Fruit fly (Drosophila melanogaster) whole organism, prepupa: ENCODE results near the gene JMJD6.

Experiments used
- Blimp-1 ChIP-seq: fragments of 200-800 bp; sonication (Bioruptor generic); optimal IDR thresholded peaks from 3 replicates; lab custom pipeline; 2017; ENCODE audit warnings: missing biosample characterization, missing genetic modification characterization, mild to moderate bottlenecking, moderate library complexity, missing genetic modification reagents
- CG10631 ChIP-seq: fragments of 200-800 bp; sonication (Bioruptor generic); optimal IDR thresholded peaks from 2 replicates; lab custom pipeline; 2016; ENCODE audit warnings: missing biosample characterization, missing genetic modification characterization
- CG10669 ChIP-seq: fragments of 200-800 bp; sonication (Bioruptor generic); optimal IDR thresholded peaks from 3 replicates; lab custom pipeline; 2018; ENCODE audit warnings: missing biosample characterization, mild to moderate bottlenecking, missing genetic modification characterization, moderate library complexity
- CG11294 ChIP-seq: fragments of 200-800 bp; sonication (Bioruptor generic); IDR thresholded peaks from 2 replicates; pipeline ENCODE4 v1.3.6; 2022; ENCODE audit warnings: missing biosample characterization, missing genetic modification characterization
- CG11902 ChIP-seq: fragments of 200-800 bp; sonication (Bioruptor generic); optimal IDR thresholded peaks from 3 replicates; lab custom pipeline; 2016; ENCODE audit warnings: missing biosample characterization, missing genetic modification characterization
- CG15336 ChIP-seq: fragments of 200-800 bp; sonication (Bioruptor generic); IDR thresholded peaks from 2 replicates; pipeline ENCODE4 v1.3.6; 2022; ENCODE audit warnings: missing biosample characterization, missing genetic modification characterization
- CG31627 ChIP-seq: fragments of 200-800 bp; sonication (Bioruptor generic); optimal IDR thresholded peaks from 3 replicates; lab custom pipeline; 2016; ENCODE audit warnings: missing biosample characterization, missing genetic modification characterization
- CG34406 ChIP-seq: fragments of 200-800 bp; sonication (Bioruptor generic); optimal IDR thresholded peaks from 3 replicates; lab custom pipeline; 2016; ENCODE audit warnings: missing biosample characterization, missing genetic modification characterization
- CG3919 ChIP-seq: fragments of 200-800 bp; sonication (Bioruptor generic); optimal IDR thresholded peaks from 3 replicates; lab custom pipeline; 2016; ENCODE audit warnings: missing biosample characterization, missing genetic modification characterization
- CG4318 ChIP-seq: fragments of 200-800 bp; sonication (Bioruptor generic); optimal IDR thresholded peaks from 3 replicates; lab custom pipeline; 2017; ENCODE audit warnings: missing biosample characterization, mild to moderate bottlenecking, missing genetic modification characterization
- CG6276 ChIP-seq: fragments of 200-800 bp; sonication (Bioruptor generic); optimal IDR thresholded peaks from 2 replicates; lab custom pipeline; 2017; ENCODE audit warnings: missing biosample characterization, mild to moderate bottlenecking, missing genetic modification characterization
- CG6854 ChIP-seq: fragments of 200-800 bp; sonication (Bioruptor generic); optimal IDR thresholded peaks from 2 replicates; lab custom pipeline; 2017; ENCODE audit warnings: missing biosample characterization, mild to moderate bottlenecking, missing genetic modification characterization
- CG7368 ChIP-seq: fragments of 200-800 bp; sonication (Bioruptor generic); optimal IDR thresholded peaks from 3 replicates; lab custom pipeline; 2016; ENCODE audit warnings: missing biosample characterization, missing genetic modification characterization
- CG8119 ChIP-seq: fragments of 200-800 bp; sonication (Bioruptor generic); IDR thresholded peaks from 3 replicates; pipeline ENCODE4 v1.3.6; 2022; ENCODE audit warnings: missing biosample characterization, missing genetic modification characterization
- CG8319 ChIP-seq: fragments of 200-800 bp; sonication (Bioruptor generic); optimal IDR thresholded peaks from 3 replicates; lab custom pipeline; 2016; ENCODE audit warnings: missing biosample characterization, missing genetic modification characterization
- CG9139 ChIP-seq: fragments of 200-800 bp; sonication (Bioruptor generic); optimal IDR thresholded peaks from 3 replicates; lab custom pipeline; 2017; ENCODE audit warnings: missing biosample characterization, mild to moderate bottlenecking, missing genetic modification characterization
- Eip93F ChIP-seq: fragments of 200-800 bp; sonication (Bioruptor generic); optimal IDR thresholded peaks from 2 replicates; lab custom pipeline; 2016; ENCODE audit warnings: missing biosample characterization, mild to moderate bottlenecking, missing genetic modification characterization
- Ets21C ChIP-seq: fragments of 200-800 bp; sonication (Bioruptor generic); optimal IDR thresholded peaks from 3 replicates; lab custom pipeline; 2016; ENCODE audit warnings: missing biosample characterization, missing genetic modification characterization
- Ets96B ChIP-seq: fragments of 200-800 bp; optimal IDR thresholded peaks from 2 replicates; lab custom pipeline; 2019; ENCODE audit warnings: missing biosample characterization, mild to moderate bottlenecking, missing genetic modification characterization, moderate library complexity
- Gug ChIP-seq: fragments of 200-800 bp; sonication (Bioruptor generic); IDR thresholded peaks from 2 replicates; pipeline ENCODE4 v1.3.6; 2022; ENCODE audit warnings: missing biosample characterization, missing genetic modification characterization
- Hr38 ChIP-seq: sonication (Bioruptor generic); optimal IDR thresholded peaks from 2 replicates; lab custom pipeline; 2016; ENCODE audit warnings: missing biosample characterization, missing genetic modification characterization
- Hr39 ChIP-seq: fragments of 200-800 bp; sonication (Bioruptor generic); optimal IDR thresholded peaks from 2 replicates; lab custom pipeline; 2016; ENCODE audit warnings: missing biosample characterization, missing genetic modification characterization
- Lpt ChIP-seq: fragments of 200-800 bp; sonication (Bioruptor generic); optimal IDR thresholded peaks from 3 replicates; lab custom pipeline; 2016; ENCODE audit warnings: missing biosample characterization, missing genetic modification characterization
- Met ChIP-seq: fragments of 200-800 bp; sonication (Bioruptor generic); optimal IDR thresholded peaks from 3 replicates; lab custom pipeline; 2016; ENCODE audit warnings: missing biosample characterization, missing genetic modification characterization
- OdsH ChIP-seq: fragments of 200-800 bp; sonication (Bioruptor generic); optimal IDR thresholded peaks from 3 replicates; lab custom pipeline; 2016; ENCODE audit warnings: missing biosample characterization, missing genetic modification characterization
- Sox14 ChIP-seq: fragments of 200-800 bp; sonication (Bioruptor generic); optimal IDR thresholded peaks from 3 replicates; lab custom pipeline; 2016; ENCODE audit warnings: missing biosample characterization, missing genetic modification characterization
- achi ChIP-seq: fragments of 200-800 bp; sonication (Bioruptor generic); optimal IDR thresholded peaks from 3 replicates; lab custom pipeline; 2016; ENCODE audit warnings: missing biosample characterization, missing genetic modification characterization
- acj6 ChIP-seq: fragments of 200-800 bp; sonication (Bioruptor generic); optimal IDR thresholded peaks from 3 replicates; lab custom pipeline; 2016; ENCODE audit warnings: missing biosample characterization, missing genetic modification characterization
- dsx ChIP-seq: fragments of 200-800 bp; optimal IDR thresholded peaks from 3 replicates; lab custom pipeline; 2019; ENCODE audit warnings: missing biosample characterization, mild to moderate bottlenecking, missing genetic modification characterization, moderate library complexity; ENCODE audit not compliant: poor library complexity, severe bottlenecking
- esn ChIP-seq: fragments of 200-800 bp; sonication (Bioruptor generic); optimal IDR thresholded peaks from 2 replicates; lab custom pipeline; 2016; ENCODE audit warnings: missing biosample characterization, mild to moderate bottlenecking, missing genetic modification characterization, moderate library complexity
- lz ChIP-seq: fragments of 200-800 bp; sonication (Bioruptor generic); optimal IDR thresholded peaks from 3 replicates; lab custom pipeline; 2016; ENCODE audit warnings: missing biosample characterization, missing genetic modification characterization
- spab ChIP-seq: fragments of 200-800 bp; sonication (Bioruptor generic); optimal IDR thresholded peaks from 2 replicates; lab custom pipeline; 2017; ENCODE audit warnings: missing biosample characterization, mild to moderate bottlenecking, missing genetic modification characterization, missing genetic modification reagents
- svp ChIP-seq: fragments of 200-800 bp; sonication (Bioruptor generic); peaks from one replicate; lab custom pipeline; 2016; ENCODE audit warnings: missing biosample characterization, missing genetic modification characterization
- topi ChIP-seq: fragments of 200-800 bp; sonication (Bioruptor generic); optimal IDR thresholded peaks from 3 replicates; lab custom pipeline; 2016; ENCODE audit warnings: missing biosample characterization, missing genetic modification characterization
- vri ChIP-seq: fragments of 200-800 bp; sonication (Bioruptor generic); optimal IDR thresholded peaks from 3 replicates; lab custom pipeline; 2016; ENCODE audit warnings: missing biosample characterization, mild to moderate bottlenecking, missing genetic modification characterization

JMJD6 gene

dm6 chr3R:22351396-22351795 lies 10.8 kb downstream of the JMJD6 start, which contains the start of gene rdhB:
Gene rdhB, plus strand, starts transcription at chr3R:22351696.
- TF ChIP-seq Ets96B (tag; lab: Kevin White, UChicago): no peak

dm6 chr3R:22342708-22343107 lies 19.5 kb downstream of the JMJD6 start:
- TF ChIP-seq OdsH: no peak
- TF ChIP-seq CG15336 (GFP tag; lab: Robert Waterston, UW): no peak
- no peak for TF ChIP-seq CG8319
- TF ChIP-seq Gug: no peak
- no peak for TF ChIP-seq CG34406
- TF ChIP-seq dsx: no peak
- no peak for TF ChIP-seq topi (GFP tag; lab: Kevin White, UChicago)
- TF ChIP-seq lz: no peak
- no peak for TF ChIP-seq CG11902 (GFP tag; lab: Kevin White, UChicago)
- TF ChIP-seq CG31627 (GFP tag; lab: Kevin White, UChicago): no peak
- TF ChIP-seq CG9139 (GFP tag; lab: Kevin White, UChicago): no peak
- TF ChIP-seq CG11294 (GFP tag; lab: Robert Waterston, UW): no peak
- TF ChIP-seq Lpt: no peak
- TF ChIP-seq Ets96B (tag; lab: Kevin White, UChicago): no peak

dm6 chr3R:22342151-22342550 lies 20.0 kb downstream of the JMJD6 start, which contains the start of gene CG5386:
Gene CG5386, minus strand, starts transcription at chr3R:22342251.
- no peak for TF ChIP-seq Eip93F (GFP tag; lab: Kevin White, UChicago)
- no peak for TF ChIP-seq achi (GFP tag; lab: Kevin White, UChicago)
- no peak for TF ChIP-seq acj6
- no peak for TF ChIP-seq Blimp-1 (GFP tag; lab: Kevin White, UChicago)
- no peak for TF ChIP-seq Sox14 (GFP tag; lab: Kevin White, UChicago)
- TF ChIP-seq vri: no peak
- no peak for TF ChIP-seq CG7368 (GFP tag; lab: Kevin White, UChicago)

- no peak for TF ChIP-seq Ets21C (GFP tag; lab: Kevin White, UChicago)
- no peak for TF ChIP-seq vri
- no peak for TF ChIP-seq CG34406
- no peak for TF ChIP-seq CG31627 (GFP tag; lab: Kevin White, UChicago)
- no peak for TF ChIP-seq Hr38 (GFP tag; lab: Kevin White, UChicago)
- no peak for TF ChIP-seq CG4318 (GFP tag; lab: Kevin White, UChicago)
- TF ChIP-seq CG6854 (GFP tag; lab: Kevin White, UChicago): no peak
- TF ChIP-seq CG10669 (GFP tag; lab: Kevin White, UChicago): no peak
- no peak for TF ChIP-seq CG6276
- no peak for TF ChIP-seq OdsH
- no peak for TF ChIP-seq Gug
- no peak for TF ChIP-seq esn (GFP tag; lab: Kevin White, UChicago)
- TF ChIP-seq Hr39 (GFP tag; lab: Kevin White, UChicago): no peak
- TF ChIP-seq CG8119 (GFP tag; lab: Robert Waterston, UW): no peak
- TF ChIP-seq topi (GFP tag; lab: Kevin White, UChicago): no peak
Observed at dm6 chr3R:22341652-22342051, 20.5 kb downstream of the JMJD6 start.

dm6 chr3R:22340207-22340606 lies 22.0 kb downstream of the JMJD6 start, which contains the start of gene CG5388:
Gene CG5388, minus strand, starts transcription at chr3R:22340307.
- TF ChIP-seq Met (GFP tag; lab: Kevin White, UChicago): no peak
- no peak for TF ChIP-seq CG31627 (GFP tag; lab: Kevin White, UChicago)
- TF ChIP-seq CG10631: no peak
- no peak for TF ChIP-seq spab (GFP tag; lab: Kevin White, UChicago)
- TF ChIP-seq CG15336 (GFP tag; lab: Robert Waterston, UW): no peak
- TF ChIP-seq svp (GFP tag; lab: Kevin White, UChicago): no peak
- TF ChIP-seq CG3919 (GFP tag; lab: Kevin White, UChicago): no peak
- TF ChIP-seq, all 60 proteins: peak for 0
